Worm (Caenorhabditis elegans) whole organism, L4/young adult: ENCODE measurements around the gene unc-10.

Experiments
- W03F9.2 ChIP-seq: fragments of 150-350 bp; optimal IDR thresholded peaks from 2 replicates; lab custom pipeline; 2014; ENCODE audit warnings: missing biosample characterization, missing genetic modification characterization
- dao-5 ChIP-seq: sonication (generic microtip); optimal IDR thresholded peaks from 2 replicates; lab custom pipeline; 2016; ENCODE audit warnings: missing genotype, missing genetic modification characterization, moderate library complexity, missing compliant biosample characterization
- him-1 ChIP-seq: sonication (generic microtip); optimal IDR thresholded peaks from 2 replicates; lab custom pipeline; 2016; ENCODE audit warnings: missing genotype, missing genetic modification reagents, missing genetic modification characterization, missing compliant biosample characterization

Gene unc-10

DNA sequence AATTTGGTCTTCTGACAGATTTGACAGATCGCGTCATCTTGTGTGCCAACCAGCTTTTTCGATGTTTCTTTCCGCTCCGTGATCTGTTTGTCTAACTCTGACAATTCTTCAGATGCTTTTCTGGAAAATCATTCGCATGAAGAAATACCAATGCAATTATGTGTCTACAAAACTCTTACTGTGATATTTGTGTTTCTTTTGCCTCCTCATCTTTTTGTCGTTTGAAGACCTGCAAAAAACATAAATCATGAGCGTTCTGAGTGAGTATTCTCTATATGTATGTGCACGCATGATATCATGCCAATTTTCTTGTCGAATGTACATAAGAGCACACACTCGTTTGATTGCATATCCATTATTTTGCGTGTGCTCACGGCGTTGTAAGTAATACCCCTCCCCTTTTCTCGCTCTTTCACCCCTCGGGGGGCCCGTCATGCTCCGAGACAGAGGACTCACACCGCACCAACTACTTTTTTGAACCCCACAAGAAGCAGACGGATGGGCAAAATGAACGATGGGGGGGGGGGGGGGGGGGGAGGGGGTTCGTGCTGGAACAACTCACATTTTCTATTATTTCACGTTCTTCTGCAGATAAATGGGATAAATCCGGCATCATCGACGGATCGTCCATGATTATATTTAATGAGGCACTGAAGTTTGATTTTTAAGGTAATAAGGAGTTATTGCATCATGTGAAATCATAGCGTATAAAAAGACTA, at the start of gene unc-10:
Gene unc-10, minus strand, starts transcription at position 652 of the 719 bp plus-strand sequence.
- no peak for TF ChIP-seq W03F9.2 (tag; lab: Kevin White, UChicago)
- no peak for TF ChIP-seq dao-5 (tag; lab: Kevin White, UChicago)
- TF ChIP-seq him-1 (tag; lab: Kevin White, UChicago): no peak

DNA sequence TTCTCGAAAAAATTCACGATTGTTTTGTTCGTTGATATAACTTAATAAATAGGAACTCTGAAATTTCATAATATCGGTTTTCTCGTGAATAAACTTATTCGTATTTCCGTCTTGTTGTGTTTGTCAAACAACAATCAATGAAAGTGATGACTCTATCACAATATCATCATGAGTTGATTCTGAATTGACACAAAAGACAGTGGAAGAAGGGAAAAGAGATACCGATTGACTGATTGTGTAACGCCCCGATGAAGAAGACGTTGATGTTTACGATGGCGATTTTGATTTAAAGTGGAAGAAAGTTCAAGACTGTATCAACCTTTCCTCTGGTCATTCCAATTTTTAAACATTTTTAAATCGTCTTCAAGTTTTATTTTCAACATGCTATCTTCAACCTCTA, 49.5 kb upstream of the unc-10 start, which contains the start of gene ttr-59:
Gene ttr-59, plus strand, starts transcription at position 218 of the 400 bp plus-strand sequence.
- TF ChIP-seq him-1 (tag; lab: Kevin White, UChicago) (no peak), dao-5 (tag; lab: Kevin White, UChicago) (no peak), W03F9.2 (tag; lab: Kevin White, UChicago) (no peak)

DNA sequence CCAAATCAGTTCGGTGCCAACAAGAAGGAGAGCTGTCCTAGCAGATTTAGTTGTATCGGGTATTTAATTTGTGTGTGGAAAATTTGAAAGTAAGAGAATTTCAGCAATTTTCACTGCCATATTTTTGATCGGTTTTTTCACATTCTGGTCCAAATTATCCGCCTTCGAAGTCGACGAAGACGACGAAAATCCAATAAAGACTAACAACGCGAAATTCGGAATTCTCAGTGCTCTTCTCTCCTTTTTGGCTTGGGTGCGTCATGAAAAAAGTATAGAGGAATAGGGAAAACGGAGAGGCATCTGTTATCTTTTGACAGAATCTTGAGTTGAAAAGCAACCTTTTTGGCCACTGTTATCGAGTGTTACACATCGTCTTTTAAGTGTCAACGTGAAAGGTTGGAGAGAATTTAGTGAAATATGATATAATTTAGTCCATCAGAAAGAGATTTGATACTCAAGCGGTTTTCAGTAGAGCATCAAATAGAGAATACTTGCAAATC, 48.0 kb upstream of the unc-10 start:
- TF ChIP-seq W03F9.2 (tag; lab: Kevin White, UChicago) (no peak), him-1 (tag; lab: Kevin White, UChicago) (no peak), dao-5 (tag; lab: Kevin White, UChicago) (no peak)

DNA sequence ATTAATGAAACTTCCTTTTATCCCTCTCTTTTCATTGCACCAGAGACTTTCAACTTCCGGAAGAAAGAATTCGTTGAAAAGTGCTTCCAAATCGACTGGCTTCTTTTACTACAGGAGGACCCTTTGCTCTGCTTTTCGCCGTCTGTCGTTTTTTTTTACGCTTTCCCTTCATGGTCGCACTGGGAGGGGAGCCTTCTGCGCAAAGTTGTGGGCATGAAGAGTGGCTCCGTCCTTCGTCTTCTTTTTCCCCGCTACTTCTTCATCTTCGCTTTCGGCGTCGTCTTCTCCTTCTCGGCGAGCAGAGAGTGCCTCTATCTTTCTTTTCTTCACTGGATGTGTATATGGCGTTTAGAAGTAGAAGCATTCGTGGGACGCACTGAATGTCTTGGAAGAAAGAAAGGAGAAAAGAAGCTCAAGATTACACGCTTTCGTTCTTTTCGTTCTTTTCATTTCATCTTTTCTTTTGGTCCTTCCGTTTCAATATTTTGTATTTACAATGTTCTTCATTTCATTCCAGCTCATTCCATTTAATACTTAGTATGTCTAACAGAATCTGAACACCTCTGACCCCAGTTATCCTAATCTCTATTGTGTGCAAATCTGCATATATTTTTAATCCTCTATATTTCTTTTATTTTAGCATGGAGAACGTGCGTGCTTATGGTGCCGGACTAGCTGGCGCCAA, 47.0 kb upstream of the unc-10 start, which contains the start of gene sng-1:
Gene sng-1, plus strand, starts transcription at position 635 of the 685 bp plus-strand sequence.
- TF ChIP-seq him-1 (tag; lab: Kevin White, UChicago): peak; percentile 36
- no peak for TF ChIP-seq W03F9.2 (tag; lab: Kevin White, UChicago)
- TF ChIP-seq dao-5 (tag; lab: Kevin White, UChicago): no peak

DNA sequence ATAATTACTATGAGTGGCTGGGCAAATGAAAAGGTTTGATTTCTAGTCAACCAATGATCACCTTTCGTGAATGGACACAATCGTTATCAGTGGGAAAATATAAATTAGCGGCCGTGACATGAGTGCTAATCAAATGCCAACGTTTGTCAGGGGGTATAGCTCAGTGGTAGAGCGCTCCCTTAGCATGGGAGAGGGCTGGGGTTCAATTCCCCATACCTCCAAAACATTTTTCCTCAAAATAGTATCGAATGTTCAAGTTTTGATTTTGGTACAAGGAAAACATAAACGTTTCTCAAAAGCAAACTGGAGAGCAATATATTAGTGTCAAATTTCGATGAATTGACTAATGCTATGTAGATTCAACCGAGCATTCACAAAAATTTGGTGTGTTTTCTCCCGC, 43.5 kb upstream of the unc-10 start:
- no peak for TF ChIP-seq W03F9.2 (tag; lab: Kevin White, UChicago)
- TF ChIP-seq dao-5 (tag; lab: Kevin White, UChicago): peak; percentile 48
- no peak for TF ChIP-seq him-1 (tag; lab: Kevin White, UChicago)

DNA sequence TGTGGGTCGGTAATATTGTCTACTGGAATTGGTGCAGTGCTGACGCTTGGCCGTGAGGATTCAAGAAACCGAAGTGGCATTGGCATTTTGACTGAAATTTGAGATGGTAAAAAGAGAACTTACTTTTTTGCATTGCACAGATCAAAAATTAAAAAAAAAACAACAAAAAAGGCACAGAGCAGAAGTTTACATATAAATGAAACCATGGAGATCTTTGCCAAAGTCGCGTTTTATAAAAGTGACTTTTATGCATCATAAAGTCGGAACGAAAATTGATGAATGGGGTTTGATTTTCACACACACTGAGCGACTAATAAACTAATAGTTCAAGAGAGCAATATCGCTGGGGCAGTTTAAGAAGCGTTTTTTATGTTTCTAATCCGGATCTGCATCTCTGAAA, 42.2 kb upstream of the unc-10 start, which contains the start of gene T08A9.13:
Gene T08A9.13, minus strand, starts transcription at position 101 of the 400 bp plus-strand sequence.
- no peak for TF ChIP-seq W03F9.2 (tag; lab: Kevin White, UChicago)
- no peak for TF ChIP-seq dao-5 (tag; lab: Kevin White, UChicago)
- TF ChIP-seq him-1 (tag; lab: Kevin White, UChicago): no peak

DNA sequence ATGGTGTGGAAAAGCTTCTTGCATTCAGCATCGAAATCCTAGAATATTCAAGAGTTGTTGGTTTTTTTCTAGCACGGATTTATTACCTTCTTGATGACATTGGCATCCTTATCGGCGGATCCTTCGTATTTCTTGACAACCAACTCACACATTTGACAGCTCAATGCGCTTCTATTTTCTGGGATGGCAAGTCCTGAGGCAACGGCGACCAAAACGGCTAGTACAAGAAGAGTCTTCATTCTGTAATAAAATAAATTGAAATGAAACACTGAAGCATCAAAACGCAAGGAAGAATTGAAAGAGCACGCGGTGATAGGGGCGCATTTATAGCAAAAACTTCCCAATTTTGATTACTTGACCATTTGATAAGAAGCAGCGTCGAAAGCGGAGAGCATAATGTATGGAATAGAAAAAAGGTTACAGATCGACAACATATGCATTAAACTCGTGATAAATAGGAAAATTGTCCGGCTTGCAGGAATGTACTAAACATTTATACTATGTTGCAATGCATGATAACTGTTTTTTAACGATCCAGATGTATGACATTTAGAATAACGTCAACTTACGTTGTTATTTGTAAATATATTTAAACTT, 40.1 kb upstream of the unc-10 start, which contains the start of gene spp-5:
Gene spp-5, minus strand, starts transcription at position 240 of the 597 bp plus-strand sequence.
- TF ChIP-seq him-1 (tag; lab: Kevin White, UChicago) (no peak), W03F9.2 (tag; lab: Kevin White, UChicago) (peak; percentile 18), dao-5 (tag; lab: Kevin White, UChicago) (no peak)

DNA sequence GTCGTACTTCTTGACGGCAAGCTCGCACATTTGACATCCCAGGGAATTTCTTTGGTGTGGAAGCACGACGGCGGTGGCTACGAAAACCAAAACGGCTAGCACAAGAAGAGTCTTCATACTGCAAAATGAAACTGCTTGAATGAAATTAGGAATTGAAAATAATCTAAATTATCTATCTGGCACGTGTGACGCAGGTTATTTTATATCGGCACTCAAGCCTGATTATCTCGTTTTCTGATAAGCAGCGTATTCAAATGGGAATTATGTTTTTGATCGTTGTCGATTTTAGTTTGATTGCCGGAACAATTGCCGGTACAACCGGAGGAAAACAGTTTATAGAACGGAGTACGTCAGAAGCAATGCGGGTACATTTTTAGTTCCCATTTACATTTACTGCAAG, 38.5 kb upstream of the unc-10 start, which contains the start of gene spp-4:
Gene spp-4, minus strand, starts transcription at position 118 of the 400 bp plus-strand sequence.
- TF ChIP-seq W03F9.2 (tag; lab: Kevin White, UChicago): no peak
- no peak for TF ChIP-seq dao-5 (tag; lab: Kevin White, UChicago)
- TF ChIP-seq him-1 (tag; lab: Kevin White, UChicago): no peak

DNA sequence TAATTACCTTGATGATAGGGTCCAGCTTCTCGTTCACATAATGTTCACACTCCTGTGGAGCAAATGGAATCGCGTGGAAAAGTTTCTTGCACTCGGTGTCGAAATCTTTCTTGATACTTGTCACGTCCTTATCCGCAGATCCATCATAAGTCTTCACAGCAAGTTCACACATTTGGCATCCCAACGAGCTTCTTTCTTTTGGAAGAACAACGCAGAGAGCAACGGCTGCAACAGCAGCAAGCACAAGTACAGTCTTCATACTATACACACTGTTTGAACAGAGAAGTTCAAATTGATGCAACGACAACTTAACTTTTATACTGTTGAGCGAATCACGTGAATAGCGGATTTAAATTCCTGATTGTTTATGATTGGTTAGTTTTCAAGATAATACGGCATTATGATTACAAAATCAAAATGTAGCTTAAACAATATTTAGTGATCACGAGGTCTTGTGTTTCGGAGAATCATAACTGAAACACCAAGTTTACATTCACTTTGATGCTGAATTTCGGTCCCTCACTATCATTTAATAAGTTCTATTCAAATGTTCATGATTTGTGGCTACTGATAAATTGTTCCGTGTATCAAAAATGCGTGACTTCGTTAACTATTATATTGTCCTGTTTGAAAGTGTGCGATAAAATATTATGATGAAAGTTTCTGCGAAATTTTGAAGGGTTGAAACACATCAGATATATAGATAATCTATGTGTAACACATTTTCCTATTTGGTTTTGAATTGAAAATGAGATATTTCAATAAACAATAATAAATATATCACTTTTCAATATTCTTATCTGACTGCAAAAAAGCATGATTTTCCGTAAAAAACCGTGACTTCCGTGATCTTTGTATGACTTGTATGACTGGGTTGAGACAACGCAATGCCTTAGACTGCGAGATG, 36.6 kb upstream of the unc-10 start, which contains the start of the genes spp-2 and spp-6:
Gene spp-2, minus strand, starts transcription at position 334 of the 907 bp plus-strand sequence.
Gene spp-6, plus strand, starts transcription at position 857 of the 907 bp plus-strand sequence.
- TF ChIP-seq dao-5 (tag; lab: Kevin White, UChicago) (no peak), him-1 (tag; lab: Kevin White, UChicago) (no peak), W03F9.2 (tag; lab: Kevin White, UChicago) (no peak)

DNA sequence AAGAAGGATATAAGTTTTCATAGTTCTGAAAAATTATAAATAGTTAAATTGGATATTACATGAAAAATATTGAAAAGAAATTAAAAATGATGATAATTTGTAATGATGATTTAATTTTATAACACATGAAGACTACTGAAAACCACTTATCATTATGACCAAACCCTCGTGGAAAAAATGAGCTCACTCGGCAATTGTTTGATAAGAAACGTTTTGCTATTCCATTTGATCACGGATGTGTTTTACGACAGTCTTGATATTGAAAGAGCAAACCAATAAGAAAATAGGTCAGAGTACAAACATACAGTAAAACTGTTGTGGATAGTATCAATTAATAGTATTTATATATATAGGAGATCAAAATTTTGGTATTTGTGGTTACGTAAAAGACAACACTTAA, 35.2 kb upstream of the unc-10 start, which contains the start of gene spp-3:
Gene spp-3, minus strand, starts transcription at position 25 of the 400 bp plus-strand sequence.
- TF ChIP-seq dao-5 (tag; lab: Kevin White, UChicago): no peak
- no peak for TF ChIP-seq W03F9.2 (tag; lab: Kevin White, UChicago)
- TF ChIP-seq him-1 (tag; lab: Kevin White, UChicago): no peak

DNA sequence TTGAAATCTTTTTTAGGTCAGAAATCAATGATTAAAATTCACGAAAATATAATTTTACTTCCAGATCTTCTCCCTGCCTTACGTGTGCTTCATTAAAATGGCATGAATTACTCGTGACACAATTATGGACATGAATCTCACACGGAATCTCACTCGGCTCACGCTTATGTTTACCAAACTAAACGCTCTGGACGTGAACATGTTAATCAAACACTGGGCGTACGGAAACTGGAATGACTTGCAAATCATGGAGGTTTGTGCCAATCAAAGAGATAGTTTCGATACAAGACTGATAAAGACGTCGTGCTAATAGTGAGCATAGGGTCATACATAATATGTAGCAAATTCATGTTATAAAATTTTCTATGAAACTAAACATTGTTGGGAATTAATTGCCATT, 34.4 kb upstream of the unc-10 start:
- no peak for TF ChIP-seq him-1 (tag; lab: Kevin White, UChicago)
- TF ChIP-seq W03F9.2 (tag; lab: Kevin White, UChicago): no peak
- TF ChIP-seq dao-5 (tag; lab: Kevin White, UChicago): no peak
